Fruit fly (Drosophila melanogaster) whole organism, prepupa: ENCODE results near the gene Nup93-1.

Experiments
- Blimp-1 ChIP-seq: fragments of 200-800 bp; sonication (Bioruptor generic); optimal IDR thresholded peaks from 3 replicates; lab custom pipeline; 2017; ENCODE audit warnings: missing biosample characterization, missing genetic modification characterization, mild to moderate bottlenecking, moderate library complexity, missing genetic modification reagents
- CG10631 ChIP-seq: fragments of 200-800 bp; sonication (Bioruptor generic); optimal IDR thresholded peaks from 2 replicates; lab custom pipeline; 2016; ENCODE audit warnings: missing biosample characterization, missing genetic modification characterization
- CG10669 ChIP-seq: fragments of 200-800 bp; sonication (Bioruptor generic); optimal IDR thresholded peaks from 3 replicates; lab custom pipeline; 2018; ENCODE audit warnings: missing biosample characterization, mild to moderate bottlenecking, missing genetic modification characterization, moderate library complexity
- CG11294 ChIP-seq: fragments of 200-800 bp; sonication (Bioruptor generic); IDR thresholded peaks from 2 replicates; pipeline ENCODE4 v1.3.6; 2022; ENCODE audit warnings: missing biosample characterization, missing genetic modification characterization
- CG11762 ChIP-seq: fragments of 200-800 bp; sonication (Bioruptor generic); optimal IDR thresholded peaks from 3 replicates; lab custom pipeline; 2016; ENCODE audit warnings: missing biosample characterization, missing genetic modification characterization; ENCODE audit not compliant: insufficient read depth
- CG15336 ChIP-seq: fragments of 200-800 bp; sonication (Bioruptor generic); IDR thresholded peaks from 2 replicates; pipeline ENCODE4 v1.3.6; 2022; ENCODE audit warnings: missing biosample characterization, missing genetic modification characterization
- CG1621 ChIP-seq: fragments of 200-800 bp; sonication (Bioruptor generic); optimal IDR thresholded peaks from 3 replicates; lab custom pipeline; 2018; ENCODE audit warnings: missing biosample characterization, mild to moderate bottlenecking, missing genetic modification characterization
- CG16779 ChIP-seq: fragments of 200-800 bp; sonication (Bioruptor generic); optimal IDR thresholded peaks from 3 replicates; lab custom pipeline; 2017; ENCODE audit warnings: missing biosample characterization, mild to moderate bottlenecking, missing genetic modification characterization
- CG3032 ChIP-seq: fragments of 200-800 bp; optimal IDR thresholded peaks from 2 replicates; lab custom pipeline; 2019; ENCODE audit warnings: missing biosample characterization, mild to moderate bottlenecking, missing genetic modification characterization, moderate library complexity
- CG31627 ChIP-seq: fragments of 200-800 bp; sonication (Bioruptor generic); optimal IDR thresholded peaks from 3 replicates; lab custom pipeline; 2016; ENCODE audit warnings: missing biosample characterization, missing genetic modification characterization
- CG32006 ChIP-seq: fragments of 200-800 bp; sonication (Bioruptor generic); optimal IDR thresholded peaks from 3 replicates; lab custom pipeline; 2017; ENCODE audit warnings: missing biosample characterization, mild to moderate bottlenecking, missing genetic modification characterization
- CG34406 ChIP-seq: fragments of 200-800 bp; sonication (Bioruptor generic); optimal IDR thresholded peaks from 3 replicates; lab custom pipeline; 2016; ENCODE audit warnings: missing biosample characterization, missing genetic modification characterization
- CG3919 ChIP-seq: fragments of 200-800 bp; sonication (Bioruptor generic); optimal IDR thresholded peaks from 3 replicates; lab custom pipeline; 2016; ENCODE audit warnings: missing biosample characterization, missing genetic modification characterization
- CG4318 ChIP-seq: fragments of 200-800 bp; sonication (Bioruptor generic); optimal IDR thresholded peaks from 3 replicates; lab custom pipeline; 2017; ENCODE audit warnings: missing biosample characterization, mild to moderate bottlenecking, missing genetic modification characterization
- CG6163 ChIP-seq: fragments of 200-800 bp; sonication (Bioruptor generic); IDR thresholded peaks from 3 replicates; pipeline ENCODE4 v1.3.6; 2022; ENCODE audit warnings: missing biosample characterization, missing genetic modification characterization
- CG6792 ChIP-seq: fragments of 200-800 bp; sonication (Bioruptor generic); optimal IDR thresholded peaks from 3 replicates; lab custom pipeline; 2016; ENCODE audit warnings: missing biosample characterization, missing genetic modification characterization
- CG6808 ChIP-seq: fragments of 200-800 bp; sonication (Bioruptor generic); optimal IDR thresholded peaks from 3 replicates; lab custom pipeline; 2017; ENCODE audit warnings: missing biosample characterization, missing genetic modification characterization, mild to moderate bottlenecking, moderate library complexity, missing genetic modification reagents
- CG6854 ChIP-seq: fragments of 200-800 bp; sonication (Bioruptor generic); optimal IDR thresholded peaks from 2 replicates; lab custom pipeline; 2017; ENCODE audit warnings: missing biosample characterization, mild to moderate bottlenecking, missing genetic modification characterization
- CG7368 ChIP-seq: fragments of 200-800 bp; sonication (Bioruptor generic); optimal IDR thresholded peaks from 3 replicates; lab custom pipeline; 2016; ENCODE audit warnings: missing biosample characterization, missing genetic modification characterization
- CG8119 ChIP-seq: fragments of 200-800 bp; sonication (Bioruptor generic); IDR thresholded peaks from 3 replicates; pipeline ENCODE4 v1.3.6; 2022; ENCODE audit warnings: missing biosample characterization, missing genetic modification characterization
- CG8319 ChIP-seq: fragments of 200-800 bp; sonication (Bioruptor generic); optimal IDR thresholded peaks from 3 replicates; lab custom pipeline; 2016; ENCODE audit warnings: missing biosample characterization, missing genetic modification characterization
- CG8632 ChIP-seq: fragments of 200-800 bp; sonication (Bioruptor generic); optimal IDR thresholded peaks from 3 replicates; lab custom pipeline; 2016; ENCODE audit warnings: missing biosample characterization, missing genetic modification characterization
- Eip78C ChIP-seq: fragments of 200-800 bp; sonication (Bioruptor generic); peaks from one replicate; lab custom pipeline; 2016; ENCODE audit warnings: missing biosample characterization, missing genetic modification characterization
- Ets21C ChIP-seq: fragments of 200-800 bp; sonication (Bioruptor generic); optimal IDR thresholded peaks from 3 replicates; lab custom pipeline; 2016; ENCODE audit warnings: missing biosample characterization, missing genetic modification characterization
- Ets96B ChIP-seq: fragments of 200-800 bp; optimal IDR thresholded peaks from 2 replicates; lab custom pipeline; 2019; ENCODE audit warnings: missing biosample characterization, mild to moderate bottlenecking, missing genetic modification characterization, moderate library complexity
- Gug ChIP-seq: fragments of 200-800 bp; sonication (Bioruptor generic); IDR thresholded peaks from 2 replicates; pipeline ENCODE4 v1.3.6; 2022; ENCODE audit warnings: missing biosample characterization, missing genetic modification characterization
- Hr38 ChIP-seq: sonication (Bioruptor generic); optimal IDR thresholded peaks from 2 replicates; lab custom pipeline; 2016; ENCODE audit warnings: missing biosample characterization, missing genetic modification characterization
- Hr39 ChIP-seq: fragments of 200-800 bp; sonication (Bioruptor generic); optimal IDR thresholded peaks from 2 replicates; lab custom pipeline; 2016; ENCODE audit warnings: missing biosample characterization, missing genetic modification characterization
- Hr4 ChIP-seq: fragments of 200-800 bp; sonication (Bioruptor generic); optimal IDR thresholded peaks from 3 replicates; lab custom pipeline; 2016; ENCODE audit warnings: missing biosample characterization, missing genetic modification characterization
- Lpt ChIP-seq: fragments of 200-800 bp; sonication (Bioruptor generic); optimal IDR thresholded peaks from 3 replicates; lab custom pipeline; 2016; ENCODE audit warnings: missing biosample characterization, missing genetic modification characterization
- Met ChIP-seq: fragments of 200-800 bp; sonication (Bioruptor generic); optimal IDR thresholded peaks from 3 replicates; lab custom pipeline; 2016; ENCODE audit warnings: missing biosample characterization, missing genetic modification characterization
- OdsH ChIP-seq: fragments of 200-800 bp; sonication (Bioruptor generic); optimal IDR thresholded peaks from 3 replicates; lab custom pipeline; 2016; ENCODE audit warnings: missing biosample characterization, missing genetic modification characterization
- Smox ChIP-seq: fragments of 200-800 bp; sonication (Bioruptor generic); optimal IDR thresholded peaks from 3 replicates; lab custom pipeline; 2016; ENCODE audit warnings: missing biosample characterization, missing genetic modification characterization
- Sox102F ChIP-seq: fragments of 200-800 bp; sonication (Bioruptor generic); optimal IDR thresholded peaks from 2 replicates; lab custom pipeline; 2016; ENCODE audit warnings: missing biosample characterization, mild to moderate bottlenecking, missing genetic modification characterization
- Sox14 ChIP-seq: fragments of 200-800 bp; sonication (Bioruptor generic); optimal IDR thresholded peaks from 3 replicates; lab custom pipeline; 2016; ENCODE audit warnings: missing biosample characterization, missing genetic modification characterization
- Sox15 ChIP-seq: fragments of 200-800 bp; sonication (Bioruptor generic); optimal IDR thresholded peaks from 3 replicates; lab custom pipeline; 2016; ENCODE audit warnings: missing biosample characterization, missing genetic modification characterization
- achi ChIP-seq: fragments of 200-800 bp; sonication (Bioruptor generic); optimal IDR thresholded peaks from 3 replicates; lab custom pipeline; 2016; ENCODE audit warnings: missing biosample characterization, missing genetic modification characterization
- acj6 ChIP-seq: fragments of 200-800 bp; sonication (Bioruptor generic); optimal IDR thresholded peaks from 3 replicates; lab custom pipeline; 2016; ENCODE audit warnings: missing biosample characterization, missing genetic modification characterization
- cyc ChIP-seq: fragments of 200-800 bp; sonication (Bioruptor generic); optimal IDR thresholded peaks from 3 replicates; lab custom pipeline; 2016; ENCODE audit warnings: missing biosample characterization, missing genetic modification characterization
- dsx ChIP-seq: fragments of 200-800 bp; optimal IDR thresholded peaks from 3 replicates; lab custom pipeline; 2019; ENCODE audit warnings: missing biosample characterization, mild to moderate bottlenecking, missing genetic modification characterization, moderate library complexity; ENCODE audit not compliant: poor library complexity, severe bottlenecking
- eg ChIP-seq: fragments of 200-800 bp; sonication (Bioruptor generic); IDR thresholded peaks from 3 replicates; pipeline ENCODE4 v1.3.6; 2022; ENCODE audit warnings: missing biosample characterization, missing genetic modification characterization
- fd59A ChIP-seq: fragments of 200-800 bp; sonication (Bioruptor generic); optimal IDR thresholded peaks from 2 replicates; lab custom pipeline; 2017; ENCODE audit warnings: missing biosample characterization, mild to moderate bottlenecking, missing genetic modification characterization, missing genetic modification reagents
- fd85E ChIP-seq: fragments of 200-800 bp; sonication (Bioruptor generic); optimal IDR thresholded peaks from 3 replicates; lab custom pipeline; 2016; ENCODE audit warnings: missing biosample characterization, missing genetic modification characterization
- fkh ChIP-seq: fragments of 200-800 bp; sonication (Bioruptor generic); optimal IDR thresholded peaks from 3 replicates; lab custom pipeline; 2017; ENCODE audit warnings: missing biosample characterization, mild to moderate bottlenecking, missing genetic modification characterization, moderate library complexity
- lz ChIP-seq: fragments of 200-800 bp; sonication (Bioruptor generic); optimal IDR thresholded peaks from 3 replicates; lab custom pipeline; 2016; ENCODE audit warnings: missing biosample characterization, missing genetic modification characterization
- net ChIP-seq: fragments of 200-800 bp; sonication (Bioruptor generic); optimal IDR thresholded peaks from 3 replicates; lab custom pipeline; 2016; ENCODE audit warnings: missing biosample characterization, missing genetic modification characterization
- pdm3 ChIP-seq: fragments of 200-800 bp; sonication (Bioruptor generic); optimal IDR thresholded peaks from 3 replicates; lab custom pipeline; 2016; ENCODE audit warnings: missing biosample characterization, missing genetic modification characterization
- ss ChIP-seq, 2 experiments: fragments of 200-800 bp; sonication (Bioruptor generic); optimal IDR thresholded peaks; 2 replicates in 1 of 2; 3 replicates in 1 of 2; lab custom pipeline; 2017 to 2018; ENCODE audit warnings: mild to moderate bottlenecking in 2 of 2, missing biosample characterization in 2 of 2, missing genetic modification characterization in 2 of 2, moderate library complexity in 1 of 2
- svp ChIP-seq: fragments of 200-800 bp; sonication (Bioruptor generic); peaks from one replicate; lab custom pipeline; 2016; ENCODE audit warnings: missing biosample characterization, missing genetic modification characterization
- topi ChIP-seq: fragments of 200-800 bp; sonication (Bioruptor generic); optimal IDR thresholded peaks from 3 replicates; lab custom pipeline; 2016; ENCODE audit warnings: missing biosample characterization, missing genetic modification characterization
- vri ChIP-seq: fragments of 200-800 bp; sonication (Bioruptor generic); optimal IDR thresholded peaks from 3 replicates; lab custom pipeline; 2016; ENCODE audit warnings: missing biosample characterization, mild to moderate bottlenecking, missing genetic modification characterization

Gene Nup93-1

DNA sequence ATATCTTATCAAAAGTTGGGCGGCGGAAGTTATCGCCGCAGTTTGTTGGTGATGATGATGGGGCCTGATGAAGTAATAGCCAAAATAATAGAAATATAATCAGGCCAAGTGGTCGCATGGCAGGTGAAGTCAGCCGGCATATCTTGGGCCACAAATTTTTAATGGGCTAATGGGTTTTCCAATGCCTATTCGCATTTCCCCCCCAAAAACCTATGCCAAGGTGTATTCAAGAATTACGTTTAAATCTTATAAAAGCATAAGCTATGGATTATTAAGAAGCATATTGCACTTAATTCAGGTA is 4.5 kb upstream of the Nup93-1 start:
- peak; percentile 67 for TF ChIP-seq vri (GFP tag; lab: Kevin White, UChicago)
- no peak for TF ChIP-seq net
- no peak for TF ChIP-seq Ets96B (tag; lab: Kevin White, UChicago)

DNA sequence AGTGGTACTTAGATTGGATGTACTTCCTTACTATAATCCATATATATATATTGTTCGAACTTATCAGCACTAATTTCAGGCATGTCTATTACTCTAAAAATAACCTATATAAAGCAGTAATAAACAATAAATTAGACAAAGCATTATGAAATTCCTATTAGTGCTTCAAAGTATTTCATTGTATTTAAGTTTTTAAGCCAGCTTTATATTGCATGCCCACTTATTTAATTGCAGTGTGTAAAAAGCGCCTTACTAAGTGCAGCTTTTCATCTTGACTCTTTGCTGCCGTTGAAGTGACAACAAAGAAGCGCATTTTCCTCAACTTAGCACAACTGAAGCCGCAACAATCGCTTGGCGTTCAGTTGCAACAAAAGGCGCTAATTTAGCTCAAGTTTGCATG is 3.8 kb upstream of the Nup93-1 start:
- TF ChIP-seq CG11762 (GFP tag; lab: Kevin White, UChicago) (no peak), fd85E (no peak), CG8119 (GFP tag; lab: Robert Waterston, UW) (peak; percentile 40; the same call in 1 of the 3 replicates), dsx (GFP tag; lab: Kevin White, UChicago) (no peak), CG4318 (peak; percentile 23), Sox15 (GFP tag; lab: Kevin White, UChicago) (no peak), CG3919 (GFP tag; lab: Kevin White, UChicago) (no peak), Sox14 (no peak), CG1621 (no peak), achi (no peak), CG6792 (GFP tag; lab: Kevin White, UChicago) (no peak), fd59A (GFP tag; lab: Kevin White, UChicago) (no peak), acj6 (GFP tag; lab: Kevin White, UChicago) (no peak), Met (GFP tag; lab: Kevin White, UChicago) (no peak), net (no peak), Gug (no peak), fkh (no peak), CG7368 (no peak), CG31627 (GFP tag; lab: Kevin White, UChicago) (no peak), OdsH (GFP tag; lab: Kevin White, UChicago) (no peak), topi (GFP tag; lab: Kevin White, UChicago) (no peak), cyc (GFP tag; lab: Kevin White, UChicago) (no peak), svp (GFP tag; lab: Kevin White, UChicago) (no peak), Blimp-1 (no peak), lz (GFP tag; lab: Kevin White, UChicago) (no peak), vri (GFP tag; lab: Kevin White, UChicago) (no peak), CG3032 (tag; lab: Kevin White, UChicago) (no peak), Eip78C (peak; percentile 64), ss (GFP tag; optimal IDR thresholded peaks at IDR 0.05; lab: Kevin White, UChicago) (no peak), CG32006 (GFP tag; lab: Kevin White, UChicago) (peak; percentile 68), CG8319 (GFP tag; lab: Kevin White, UChicago) (no peak), pdm3 (peak; percentile 10), CG16779 (no peak), Hr4 (GFP tag; lab: Kevin White, UChicago) (peak; percentile 37), Smox (GFP tag; lab: Kevin White, UChicago) (no peak), CG6163 (GFP tag; lab: Robert Waterston, UW) (no peak), CG6854 (GFP tag; lab: Kevin White, UChicago) (no peak), CG8632 (GFP tag; lab: Kevin White, UChicago) (no peak), CG10631 (GFP tag; lab: Kevin White, UChicago) (peak; percentile 22), Hr38 (GFP tag; lab: Kevin White, UChicago) (no peak), Ets96B (tag; lab: Kevin White, UChicago) (no peak), CG34406 (GFP tag; lab: Kevin White, UChicago) (no peak), CG10669 (no peak), eg (GFP tag; lab: Robert Waterston, UW) (0 out of 3 replicates have a peak, but pooled peaks have one; percentile 22), Lpt (GFP tag; lab: Kevin White, UChicago) (no peak), CG11294 (GFP tag; lab: Robert Waterston, UW) (no peak), Sox102F (no peak), Hr39 (GFP tag; lab: Kevin White, UChicago) (no peak), CG15336 (0 out of 2 replicates have a peak, but pooled peaks have one; percentile 24), Ets21C (GFP tag; lab: Kevin White, UChicago) (no peak), CG6808 (GFP tag; lab: Kevin White, UChicago) (no peak)
